Worm (Caenorhabditis elegans) whole organism, L4/young adult: ENCODE measurements around the gene rmif-2.

Source experiments
- W03F9.2 ChIP-seq: fragments of 150-350 bp; optimal IDR thresholded peaks from 2 replicates; lab custom pipeline; 2014; ENCODE audit warnings: missing biosample characterization, missing genetic modification characterization
- dao-5 ChIP-seq: sonication (generic microtip); optimal IDR thresholded peaks from 2 replicates; lab custom pipeline; 2016; ENCODE audit warnings: missing genotype, missing genetic modification characterization, moderate library complexity, missing compliant biosample characterization
- him-1 ChIP-seq: sonication (generic microtip); optimal IDR thresholded peaks from 2 replicates; lab custom pipeline; 2016; ENCODE audit warnings: missing genotype, missing genetic modification reagents, missing genetic modification characterization, missing compliant biosample characterization

rmif-2 gene

ce11 chrIV:1225596-1226232 lies 43.3 kb downstream of the rmif-2 start, which contains the start of gene W09G12.8:
TSS of gene W09G12.8 (plus strand) at chrIV:1226182.
- TF ChIP-seq him-1 (tag; lab: Kevin White, UChicago): no peak
- TF ChIP-seq dao-5: no peak
- TF ChIP-seq W03F9.2 (tag; lab: Kevin White, UChicago): no peak

DNA sequence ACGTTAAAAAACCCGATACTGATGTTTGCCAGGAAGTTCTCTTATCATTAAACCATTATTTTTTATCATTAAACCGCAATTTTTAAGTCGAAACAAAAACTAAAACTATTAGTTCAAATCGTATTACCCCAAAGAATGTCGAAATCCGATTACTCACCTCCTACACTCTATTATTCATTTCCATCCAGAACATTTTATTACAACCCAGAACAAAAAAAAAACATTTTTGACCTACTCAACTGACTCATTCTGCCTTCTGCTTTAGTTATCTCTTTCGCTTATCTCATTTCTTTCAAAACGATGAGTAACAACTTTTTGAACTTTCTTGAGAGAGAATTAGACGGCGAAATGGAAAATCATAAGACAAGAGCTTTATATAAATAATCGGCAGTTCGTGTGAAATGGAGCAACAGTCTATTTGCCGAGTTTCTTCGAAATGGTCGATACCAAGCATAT lies 46.3 kb downstream of the rmif-2 start, which contains the start of gene W09G12.7:
Gene W09G12.7, plus strand, starts transcription at position 406 of the 456 bp plus-strand sequence.
- no peak for TF ChIP-seq dao-5
- no peak for TF ChIP-seq him-1 (tag; lab: Kevin White, UChicago)
- no peak for TF ChIP-seq W03F9.2 (tag; lab: Kevin White, UChicago)

ce11 chrIV:1231589-1231988 lies 49.2 kb downstream of the rmif-2 start, which contains the start of gene W09G12.6:
TSS of gene W09G12.6 (plus strand) at chrIV:1231889.
- no peak for TF ChIP-seq him-1 (tag; lab: Kevin White, UChicago)
- TF ChIP-seq W03F9.2 (tag; lab: Kevin White, UChicago): no peak
- no peak for TF ChIP-seq dao-5

DNA sequence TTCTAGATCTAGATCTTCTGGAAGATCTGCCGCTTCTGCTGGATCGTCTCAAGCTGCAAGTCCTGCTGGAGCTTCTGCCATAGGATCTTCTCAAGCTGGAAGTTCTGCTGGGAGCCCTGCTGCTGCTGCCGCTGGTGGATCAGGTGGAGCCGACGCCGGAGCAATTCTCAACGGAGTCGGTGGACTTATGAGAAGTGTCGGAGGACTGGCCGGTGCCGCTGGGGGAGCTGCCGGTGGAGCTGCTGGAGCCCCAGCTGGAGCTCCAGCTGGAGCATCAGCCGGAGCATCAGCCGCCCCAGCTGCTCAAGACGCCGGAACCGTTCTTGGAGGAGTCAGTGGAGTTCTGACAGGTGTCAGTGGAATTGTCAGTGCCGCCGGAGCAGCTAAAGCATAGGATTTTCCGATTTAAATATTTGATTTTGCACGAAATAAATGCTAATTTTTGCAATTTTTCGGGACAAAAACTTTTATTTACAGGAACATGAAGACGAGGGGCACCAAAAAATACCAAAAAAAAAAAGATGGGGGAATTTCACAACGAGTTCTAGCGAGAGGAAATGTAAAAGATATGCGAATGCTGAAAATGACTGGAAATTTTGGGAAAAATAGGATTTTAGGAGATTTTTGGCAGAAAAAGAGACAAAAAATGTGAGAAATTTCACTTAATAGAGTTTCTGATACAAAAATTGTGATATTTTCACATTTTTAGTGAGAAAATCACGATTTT lies 50.2 kb downstream of the rmif-2 start:
- TF ChIP-seq dao-5 (no peak), W03F9.2 (tag; lab: Kevin White, UChicago) (no peak), him-1 (tag; lab: Kevin White, UChicago) (no peak)

DNA sequence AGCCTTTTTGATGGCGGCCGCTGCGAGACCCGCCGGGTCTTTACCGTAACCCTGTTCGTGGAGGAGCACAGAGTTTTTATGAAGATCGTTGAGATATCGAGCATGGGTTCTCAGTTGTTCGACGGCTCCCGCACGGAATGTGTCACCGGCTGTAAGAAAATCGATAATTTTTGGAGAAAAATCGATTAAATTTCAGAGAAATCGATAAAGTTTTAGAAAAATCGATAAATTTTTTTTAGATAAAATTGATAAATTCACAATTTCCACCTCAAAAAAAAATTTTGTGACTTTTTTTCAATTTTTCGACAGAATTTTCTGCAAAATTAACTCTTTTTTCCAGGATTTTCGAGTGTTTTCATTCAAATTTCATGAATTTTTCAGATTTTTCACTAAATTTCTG lies 52.4 kb downstream of the rmif-2 start:
- no peak for TF ChIP-seq W03F9.2 (tag; lab: Kevin White, UChicago)
- TF ChIP-seq him-1 (tag; lab: Kevin White, UChicago): no peak
- no peak for TF ChIP-seq dao-5

DNA sequence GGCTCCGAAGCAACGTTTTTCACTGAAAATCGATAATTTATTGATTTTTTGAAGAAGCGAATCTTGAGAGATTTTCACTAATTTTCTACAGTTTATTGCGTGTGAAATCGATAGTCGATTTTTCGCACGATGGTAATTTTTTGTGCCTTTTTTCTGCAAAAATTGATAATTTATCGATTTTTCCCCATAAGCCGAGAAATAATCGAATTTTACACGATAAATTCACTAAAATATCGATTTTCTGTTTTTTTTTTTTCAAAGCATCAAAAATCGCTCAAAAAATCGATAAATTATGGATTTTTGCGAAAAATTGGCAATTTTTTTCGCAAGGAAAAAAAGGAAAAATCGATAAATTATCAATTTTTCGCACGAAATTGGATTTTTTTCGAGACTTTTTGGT lies 53.4 kb downstream of the rmif-2 start:
- TF ChIP-seq W03F9.2 (tag; lab: Kevin White, UChicago) (no peak), him-1 (tag; lab: Kevin White, UChicago) (no peak), dao-5 (no peak)
